Fruit fly (Drosophila melanogaster): ENCODE results near the gene Ir94e.

Ir94e gene

DNA sequence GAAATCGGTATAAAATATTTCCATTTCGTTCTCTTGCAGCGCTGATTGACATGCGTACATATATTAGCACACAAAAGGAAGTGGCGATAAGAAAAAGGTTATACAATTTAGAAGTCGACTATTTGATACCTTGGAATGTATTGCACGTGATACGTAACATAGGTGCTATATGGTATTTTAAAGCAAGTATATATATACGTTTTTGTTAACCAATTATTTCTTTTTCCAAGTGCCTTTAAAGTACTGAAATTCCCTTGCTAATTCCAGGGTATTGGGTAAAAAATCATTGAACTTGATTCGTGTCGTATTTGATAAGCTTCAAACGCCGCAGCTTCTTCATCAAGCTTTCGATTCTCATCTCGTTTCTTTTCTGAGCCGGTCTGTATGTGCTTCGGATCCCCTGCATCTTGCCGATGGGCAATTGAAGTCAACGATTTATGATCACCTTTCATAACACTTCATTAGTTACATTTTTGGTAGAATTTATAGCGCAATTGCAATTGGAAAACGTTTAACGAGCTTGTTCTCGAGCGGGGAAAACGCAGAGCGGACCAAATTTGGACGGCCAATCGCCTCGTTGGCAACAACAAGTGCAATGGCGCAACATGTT, 41.7 kb upstream of the Ir94e start, which contains the start of gene CG4408 (continued):
- TF ChIP-seq CG3847 (GFP tag; IDR thresholded peaks at IDR 0.05) = peak; percentile 35; the same call in 1 of the 2 replicates
- no peak for TF ChIP-seq Opbp (GFP tag; IDR thresholded peaks at IDR 0.05; ENCODE audit: partially characterized antibody)
- no peak for TF ChIP-seq Nf-YB (GFP tag; optimal IDR thresholded peaks at IDR 0.05)
- no peak for TF ChIP-seq ash1 (GFP tag; optimal IDR thresholded peaks at IDR 0.05)
- no peak for TF ChIP-seq jigr1 (GFP tag; IDR thresholded peaks at IDR 0.05)
- no peak for TF ChIP-seq Sox100B (GFP tag; optimal IDR thresholded peaks at IDR 0.05)
- TF ChIP-seq Dbx (GFP tag; IDR thresholded peaks at IDR 0.05) = no peak
- TF ChIP-seq PHDP (tag; optimal IDR thresholded peaks at IDR 0.05) = peak; percentile 43
- TF ChIP-seq lab (GFP tag; optimal IDR thresholded peaks at IDR 0.05) = peak; percentile 73
- TF ChIP-seq fru (optimal IDR thresholded peaks at IDR 0.05) = no peak
- no peak for TF ChIP-seq oc (tag; optimal IDR thresholded peaks at IDR 0.05)
- no peak for TF ChIP-seq CG32767 (GFP tag; IDR thresholded peaks at IDR 0.05)
- TF ChIP-seq CG2875 (GFP tag; optimal IDR thresholded peaks at IDR 0.05) = no peak
- no peak for TF ChIP-seq Scr (GFP tag; IDR thresholded peaks at IDR 0.05; ENCODE audit: partially characterized antibody)
- no peak for TF ChIP-seq chn (GFP tag; optimal IDR thresholded peaks at IDR 0.05)
- 0 out of 3 replicates have a peak, but pooled peaks have one; percentile 16 for TF ChIP-seq dysf (GFP tag; IDR thresholded peaks at IDR 0.05)
- TF ChIP-seq insv (GFP tag; optimal IDR thresholded peaks at IDR 0.05) = no peak
- TF ChIP-seq CG11247 (GFP tag; IDR thresholded peaks at IDR 0.05) = no peak
- TF ChIP-seq CG10147 (GFP tag; optimal IDR thresholded peaks at IDR 0.05) = no peak
- TF ChIP-seq fd3F (GFP tag; optimal IDR thresholded peaks at IDR 0.05) = peak; percentile 4
- TF ChIP-seq eyg (GFP tag; optimal IDR thresholded peaks at IDR 0.05) = no peak
- no peak for TF ChIP-seq ewg (GFP tag; optimal IDR thresholded peaks at IDR 0.05)
- TF ChIP-seq cas (GFP tag; IDR thresholded peaks at IDR 0.05) = no peak
- TF ChIP-seq Rfx (GFP tag; IDR thresholded peaks at IDR 0.05) = peak; percentile 38; the same call in 1 of the 2 replicates
- TF ChIP-seq bab2 (GFP tag; optimal IDR thresholded peaks at IDR 0.05) = peak; percentile 9
- TF ChIP-seq CG15269 (tag; optimal IDR thresholded peaks at IDR 0.05) = peak; percentile 40
- no peak for TF ChIP-seq CG17186 (GFP tag; optimal IDR thresholded peaks at IDR 0.05)
- no peak for TF ChIP-seq CG9797 (GFP tag; optimal IDR thresholded peaks at IDR 0.05)
- TF ChIP-seq klu (GFP tag; IDR thresholded peaks at IDR 0.05) = no peak
- TF ChIP-seq H15 (GFP tag; IDR thresholded peaks at IDR 0.05) = 0 out of 3 replicates have a peak, but pooled peaks have one; percentile 34
- TF ChIP-seq sisA (GFP tag; IDR thresholded peaks at IDR 0.05) = peak; percentile 37; the same call in 1 of the 2 replicates

DNA sequence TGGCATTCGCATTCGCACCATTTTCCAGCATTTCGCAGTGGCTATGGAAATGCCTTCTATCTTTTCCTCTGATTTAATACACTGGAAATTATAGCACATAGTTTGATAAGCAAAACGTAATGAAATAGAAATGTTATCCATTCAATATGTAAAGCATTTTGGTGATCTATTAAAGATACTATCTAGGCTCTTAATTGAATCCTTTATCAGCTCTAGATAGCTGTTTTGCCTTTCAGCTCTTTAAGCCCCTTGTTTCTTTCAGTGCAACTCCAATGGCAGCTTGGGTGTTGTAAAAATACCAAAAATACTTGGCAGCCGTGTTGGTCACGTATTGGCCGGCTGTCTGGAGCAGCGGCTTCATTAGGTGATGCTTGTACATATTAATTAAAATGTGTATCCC, 40.3 kb upstream of the Ir94e start:
- no peak for TF ChIP-seq CG14860 (GFP tag; IDR thresholded peaks at IDR 0.05; ENCODE audit: partially characterized antibody)
- no peak for TF ChIP-seq Asciz (GFP tag; optimal IDR thresholded peaks at IDR 0.05)
- no peak for TF ChIP-seq CG2129 (GFP tag; IDR thresholded peaks at IDR 0.05; ENCODE audit: partially characterized antibody)
- no peak for TF ChIP-seq tna (GFP tag; IDR thresholded peaks at IDR 0.05; ENCODE audit: partially characterized antibody)
- TF ChIP-seq Ptx1 (GFP tag; IDR thresholded peaks at IDR 0.05) = 0 out of 2 replicates have a peak, but pooled peaks have one; percentile 20
- TF ChIP-seq Med (GFP tag) = peak; percentile 56
- TF ChIP-seq CG4730 (GFP tag; IDR thresholded peaks at IDR 0.05) = 0 out of 2 replicates have a peak, but pooled peaks have one; percentile 15
- TF ChIP-seq sens (GFP tag) = peak; percentile 16
- no peak for TF ChIP-seq H2.0 (GFP tag; IDR thresholded peaks at IDR 0.05)
- peak; percentile 20 for TF ChIP-seq CG11504 (tag; optimal IDR thresholded peaks at IDR 0.05)
- TF ChIP-seq CG3847 (GFP tag; IDR thresholded peaks at IDR 0.05) = no peak
- no peak for TF ChIP-seq abd-A (tag; optimal IDR thresholded peaks at IDR 0.05)
- peak; percentile 27 for TF ChIP-seq gem (tag; optimal IDR thresholded peaks at IDR 0.05)
- peak; percentile 6 for TF ChIP-seq Oli (tag; optimal IDR thresholded peaks at IDR 0.05)
- no peak for TF ChIP-seq insv (GFP tag; optimal IDR thresholded peaks at IDR 0.05)
- peak; percentile 40; the same call in 1 of the 2 replicates for TF ChIP-seq Drgx (GFP tag; IDR thresholded peaks at IDR 0.05)
- 0 out of 3 replicates have a peak, but pooled peaks have one; percentile 6 for TF ChIP-seq row (GFP tag; IDR thresholded peaks at IDR 0.05)

Data from whole organism, embryonic.